Worm (Caenorhabditis elegans) whole organism, L4/young adult: ENCODE data around the gene Y53G8AL.1.
"Not testable (repeated sequence)": the region's sequence is repeated elsewhere in the genome, so short reads cannot be mapped to it uniquely, and the experiment has no call there.

Source experiments
- W03F9.2 ChIP-seq: fragments of 150-350 bp; optimal IDR thresholded peaks from 2 replicates; lab custom pipeline; 2014; ENCODE audit warnings: missing biosample characterization, missing genetic modification characterization
- dao-5 ChIP-seq: sonication (generic microtip); optimal IDR thresholded peaks from 2 replicates; lab custom pipeline; 2016; ENCODE audit warnings: missing genotype, missing genetic modification characterization, moderate library complexity, missing compliant biosample characterization
- him-1 ChIP-seq: sonication (generic microtip); optimal IDR thresholded peaks from 2 replicates; lab custom pipeline; 2016; ENCODE audit warnings: missing genotype, missing genetic modification reagents, missing genetic modification characterization, missing compliant biosample characterization

- not testable (repeated sequence) for TF ChIP-seq him-1; W03F9.2 (tag; lab: Kevin White, UChicago); dao-5
Observed at ce11 chrIII:3259691-3260090, 26.8 kb downstream of the Y53G8AL.1 start, which contains the start of gene Y53G8AM.6.
